Fruit fly (Drosophila melanogaster) whole organism, embryonic: ENCODE results near the gene CG3634.

ENCODE experiments used
- BEAF-32 ChIP-seq: fragments of 200-800 bp; sonication (Bioruptor generic); optimal IDR thresholded peaks from 3 replicates; lab custom pipeline; 2017; ENCODE audit warnings: missing biosample characterization, missing genetic modification characterization, mild to moderate bottlenecking, moderate library complexity, missing genetic modification reagents
- CG10979 ChIP-seq: fragments of 200-800 bp; sonication (Bioruptor generic); optimal IDR thresholded peaks from 2 replicates; lab custom pipeline; 2018; ENCODE audit warnings: missing biosample characterization, mild to moderate bottlenecking, missing genetic modification characterization, moderate library complexity
- CG12659 ChIP-seq: fragments of 200-800 bp; sonication (Bioruptor generic); optimal IDR thresholded peaks from 3 replicates; lab custom pipeline; 2017; ENCODE audit warnings: mild to moderate bottlenecking, missing biosample characterization, missing genetic modification reagents, missing genetic modification characterization
- CG12769 ChIP-seq: fragments of 200-800 bp; sonication (Bioruptor generic); optimal IDR thresholded peaks from 2 replicates; lab custom pipeline; 2019; ENCODE audit warnings: missing biosample characterization, mild to moderate bottlenecking, missing genetic modification characterization, moderate library complexity
- CG13287 ChIP-seq: fragments of 200-800 bp; sonication (Bioruptor generic); IDR thresholded peaks from 2 replicates; pipeline ENCODE4 v1.3.6; 2022; ENCODE audit warnings: missing biosample characterization, missing genetic modification characterization; ENCODE audit not compliant: partially characterized antibody
- CG13424 ChIP-seq: fragments of 200-800 bp; sonication (Bioruptor generic); optimal IDR thresholded peaks from 2 replicates; lab custom pipeline; 2019; ENCODE audit warnings: missing biosample characterization, mild to moderate bottlenecking, missing genetic modification characterization, moderate library complexity
- CG14710 ChIP-seq: fragments of 200-800 bp; sonication (Bioruptor generic); optimal IDR thresholded peaks from 3 replicates; lab custom pipeline; 2019; ENCODE audit warnings: missing biosample characterization, mild to moderate bottlenecking, missing genetic modification characterization, moderate library complexity
- CG15514 ChIP-seq: fragments of 200-800 bp; sonication (Bioruptor generic); optimal IDR thresholded peaks from 3 replicates; lab custom pipeline; 2017; ENCODE audit warnings: missing biosample characterization, missing genetic modification characterization, mild to moderate bottlenecking, moderate library complexity, missing genetic modification reagents
- CG1603 ChIP-seq: fragments of 200-800 bp; sonication (Bioruptor generic); optimal IDR thresholded peaks from 2 replicates; lab custom pipeline; 2019; ENCODE audit warnings: missing biosample characterization, mild to moderate bottlenecking, missing genetic modification characterization, moderate library complexity
- CG16779 ChIP-seq: fragments of 200-800 bp; sonication (Bioruptor generic); IDR thresholded peaks from 2 replicates; pipeline ENCODE4 v1.3.6; 2022; ENCODE audit warnings: missing biosample characterization, missing genetic modification characterization
- CG17568 ChIP-seq: fragments of 200-800 bp; sonication (Bioruptor generic); optimal IDR thresholded peaks from 2 replicates; lab custom pipeline; 2018; ENCODE audit warnings: missing biosample characterization, mild to moderate bottlenecking, missing genetic modification characterization, moderate library complexity
- CG17612 ChIP-seq: fragments of 200-800 bp; sonication (Bioruptor generic); IDR thresholded peaks from 2 replicates; pipeline ENCODE4 v1.3.6; 2022; ENCODE audit warnings: missing biosample characterization, missing genetic modification characterization
- CG2712 ChIP-seq: fragments of 200-800 bp; optimal IDR thresholded peaks from 3 replicates; lab custom pipeline; 2019; ENCODE audit warnings: missing biosample characterization, mild to moderate bottlenecking, missing genetic modification characterization, moderate library complexity
- CG3065 ChIP-seq: fragments of 200-800 bp; sonication (Bioruptor generic); optimal IDR thresholded peaks from 2 replicates; lab custom pipeline; 2016; ENCODE audit warnings: missing biosample characterization, missing genetic modification characterization
- CG3281 ChIP-seq: fragments of 200-800 bp; sonication (Bioruptor generic); optimal IDR thresholded peaks from 3 replicates; lab custom pipeline; 2017; ENCODE audit warnings: missing biosample characterization, mild to moderate bottlenecking, missing genetic modification characterization
- CG34422 ChIP-seq: fragments of 200-800 bp; sonication (Bioruptor generic); IDR thresholded peaks from 3 replicates; pipeline ENCODE4 v1.3.6; 2022; ENCODE audit warnings: missing biosample characterization, missing genetic modification characterization
- CG3995 ChIP-seq: fragments of 200-800 bp; sonication (Bioruptor generic); optimal IDR thresholded peaks from 3 replicates; lab custom pipeline; 2016; ENCODE audit warnings: missing biosample characterization, missing genetic modification characterization
- CG4617 ChIP-seq: fragments of 200-800 bp; sonication (Bioruptor generic); optimal IDR thresholded peaks from 3 replicates; lab custom pipeline; 2016; ENCODE audit warnings: missing biosample characterization, missing genetic modification characterization, borderline replicate concordance
- CG6254 ChIP-seq: fragments of 200-800 bp; sonication (Bioruptor generic); optimal IDR thresholded peaks from 3 replicates; lab custom pipeline; 2017; ENCODE audit warnings: mild to moderate bottlenecking, missing biosample characterization, missing genetic modification reagents, missing genetic modification characterization
- CG8290 ChIP-seq, 3 experiments: fragments of 200-800 bp; sonication (Bioruptor generic); optimal IDR thresholded peaks; 2 replicates each; lab custom pipeline; 2016 to 2019; ENCODE audit warnings: missing biosample characterization in 3 of 3, missing genetic modification characterization in 3 of 3, mild to moderate bottlenecking in 2 of 3, moderate library complexity in 1 of 3
- CG8924 ChIP-seq: fragments of 200-800 bp; optimal IDR thresholded peaks from 3 replicates; lab custom pipeline; 2019; ENCODE audit warnings: missing biosample characterization, mild to moderate bottlenecking, missing genetic modification characterization, moderate library complexity
- CG9727 ChIP-seq: fragments of 200-800 bp; sonication (Bioruptor generic); optimal IDR thresholded peaks from 3 replicates; lab custom pipeline; 2017; ENCODE audit warnings: missing biosample characterization, mild to moderate bottlenecking, missing genetic modification characterization
- CTCF ChIP-seq: fragments of 200-800 bp; sonication (Bioruptor generic); optimal IDR thresholded peaks from 2 replicates; lab custom pipeline; 2017; ENCODE audit warnings: missing biosample characterization, mild to moderate bottlenecking, missing genetic modification characterization, moderate library complexity
- Dll ChIP-seq: fragments of 200-800 bp; sonication (Bioruptor generic); IDR thresholded peaks from 4 replicates; pipeline ENCODE4 v1.3.6; 2022; ENCODE audit warnings: missing biosample characterization, missing genetic modification characterization; ENCODE audit not compliant: partially characterized antibody
- Ets97D ChIP-seq: fragments of 200-800 bp; sonication (Bioruptor generic); optimal IDR thresholded peaks from 3 replicates; lab custom pipeline; 2016; ENCODE audit warnings: missing biosample characterization, missing genetic modification characterization
- MBD-R2 ChIP-seq: fragments of 200-800 bp; sonication (Bioruptor generic); IDR thresholded peaks from 2 replicates; pipeline ENCODE4 v1.3.6; 2022; ENCODE audit warnings: missing biosample characterization, missing genetic modification characterization
- Nf-YB ChIP-seq: fragments of 200-800 bp; sonication (Bioruptor generic); optimal IDR thresholded peaks from 3 replicates; lab custom pipeline; 2019; ENCODE audit warnings: missing biosample characterization, mild to moderate bottlenecking, missing genetic modification characterization, moderate library complexity
- Oaz ChIP-seq: fragments of 200-800 bp; sonication (Bioruptor generic); IDR thresholded peaks from 2 replicates; pipeline ENCODE4 v1.3.6; 2022; ENCODE audit warnings: missing biosample characterization, missing genetic modification characterization
- Six4 ChIP-seq: fragments of 200-800 bp; sonication (Bioruptor generic); optimal IDR thresholded peaks from 2 replicates; lab custom pipeline; 2016; ENCODE audit warnings: missing biosample characterization, missing genetic modification characterization
- Trl ChIP-seq, 3 experiments: fragments of >200 bp in 2 of 3; fragments of 200-800 bp in 1 of 3; sonication (Bioruptor generic) in 1 of 3; optimal IDR thresholded peaks; 2 replicates in 1 of 3; 3 replicates in 2 of 3; lab custom pipeline; 2016 to 2017; ENCODE audit warnings: missing biosample characterization in 1 of 3, missing genetic modification characterization in 1 of 3
- abd-A ChIP-seq: fragments of 200-800 bp; sonication (Bioruptor generic); optimal IDR thresholded peaks from 3 replicates; lab custom pipeline; 2019; ENCODE audit warnings: missing biosample characterization, mild to moderate bottlenecking, missing genetic modification characterization, moderate library complexity
- dysf ChIP-seq: fragments of 200-800 bp; sonication (Bioruptor generic); IDR thresholded peaks from 3 replicates; pipeline ENCODE4 v1.3.6; 2022; ENCODE audit warnings: missing biosample characterization, missing genetic modification characterization
- hbn ChIP-seq: fragments of 200-800 bp; sonication (Bioruptor generic); IDR thresholded peaks from 2 replicates; pipeline ENCODE4 v1.3.6; 2022; ENCODE audit warnings: missing biosample characterization, missing genetic modification characterization; ENCODE audit not compliant: partially characterized antibody
- her ChIP-seq: fragments of 200-800 bp; sonication (Bioruptor generic); optimal IDR thresholded peaks from 2 replicates; lab custom pipeline; 2016; ENCODE audit warnings: missing biosample characterization, missing genetic modification characterization
- lab ChIP-seq: fragments of 200-800 bp; sonication (Bioruptor generic); optimal IDR thresholded peaks from 3 replicates; lab custom pipeline; 2017; ENCODE audit warnings: missing biosample characterization, missing genetic modification characterization, mild to moderate bottlenecking, moderate library complexity, missing genetic modification reagents
- mam ChIP-seq: fragments of 200-800 bp; sonication (Bioruptor generic); optimal IDR thresholded peaks from 3 replicates; lab custom pipeline; 2016; ENCODE audit warnings: missing biosample characterization, missing genetic modification characterization
- nmo ChIP-seq: fragments of 200-800 bp; sonication (Bioruptor generic); optimal IDR thresholded peaks from 2 replicates; lab custom pipeline; 2018; ENCODE audit warnings: missing biosample characterization, mild to moderate bottlenecking, missing genetic modification characterization, moderate library complexity
- oc ChIP-seq: fragments of 200-800 bp; sonication (Bioruptor generic); optimal IDR thresholded peaks from 2 replicates; lab custom pipeline; 2018; ENCODE audit warnings: missing biosample characterization, mild to moderate bottlenecking, missing genetic modification characterization, moderate library complexity
- pzg ChIP-seq: fragments of 200-800 bp; sonication (Bioruptor generic); optimal IDR thresholded peaks from 3 replicates; lab custom pipeline; 2018; ENCODE audit warnings: missing biosample characterization, mild to moderate bottlenecking, missing genetic modification characterization, moderate library complexity
- row ChIP-seq: fragments of 200-800 bp; sonication (Bioruptor generic); IDR thresholded peaks from 3 replicates; pipeline ENCODE4 v1.3.6; 2022; ENCODE audit warnings: missing biosample characterization, missing genetic modification characterization
- schlank ChIP-seq: fragments of 200-800 bp; sonication (Bioruptor generic); optimal IDR thresholded peaks from 2 replicates; lab custom pipeline; 2018; ENCODE audit warnings: missing biosample characterization, mild to moderate bottlenecking, missing genetic modification characterization
- sens ChIP-seq: fragments of 200-800 bp; sonication (Bioruptor generic); peaks from one replicate; lab custom pipeline; 2016; ENCODE audit warnings: missing biosample characterization, missing genetic modification characterization
- slou ChIP-seq: fragments of 200-800 bp; sonication (Bioruptor generic); optimal IDR thresholded peaks from 3 replicates; lab custom pipeline; 2016; ENCODE audit warnings: missing biosample characterization, missing genetic modification characterization
- slp2 ChIP-seq: fragments of 200-800 bp; sonication (Bioruptor generic); optimal IDR thresholded peaks from 2 replicates; lab custom pipeline; 2016; ENCODE audit warnings: missing biosample characterization, missing genetic modification characterization
- unc-4 ChIP-seq: fragments of 200-800 bp; sonication (Bioruptor generic); IDR thresholded peaks from 2 replicates; pipeline ENCODE4 v1.3.6; 2022; ENCODE audit warnings: missing biosample characterization, missing genetic modification characterization; ENCODE audit not compliant: partially characterized antibody
- zen ChIP-seq: fragments of 200-800 bp; sonication (Bioruptor generic); optimal IDR thresholded peaks from 3 replicates; lab custom pipeline; 2018; ENCODE audit warnings: missing biosample characterization, mild to moderate bottlenecking, missing genetic modification characterization, moderate library complexity

The CG3634 gene

DNA sequence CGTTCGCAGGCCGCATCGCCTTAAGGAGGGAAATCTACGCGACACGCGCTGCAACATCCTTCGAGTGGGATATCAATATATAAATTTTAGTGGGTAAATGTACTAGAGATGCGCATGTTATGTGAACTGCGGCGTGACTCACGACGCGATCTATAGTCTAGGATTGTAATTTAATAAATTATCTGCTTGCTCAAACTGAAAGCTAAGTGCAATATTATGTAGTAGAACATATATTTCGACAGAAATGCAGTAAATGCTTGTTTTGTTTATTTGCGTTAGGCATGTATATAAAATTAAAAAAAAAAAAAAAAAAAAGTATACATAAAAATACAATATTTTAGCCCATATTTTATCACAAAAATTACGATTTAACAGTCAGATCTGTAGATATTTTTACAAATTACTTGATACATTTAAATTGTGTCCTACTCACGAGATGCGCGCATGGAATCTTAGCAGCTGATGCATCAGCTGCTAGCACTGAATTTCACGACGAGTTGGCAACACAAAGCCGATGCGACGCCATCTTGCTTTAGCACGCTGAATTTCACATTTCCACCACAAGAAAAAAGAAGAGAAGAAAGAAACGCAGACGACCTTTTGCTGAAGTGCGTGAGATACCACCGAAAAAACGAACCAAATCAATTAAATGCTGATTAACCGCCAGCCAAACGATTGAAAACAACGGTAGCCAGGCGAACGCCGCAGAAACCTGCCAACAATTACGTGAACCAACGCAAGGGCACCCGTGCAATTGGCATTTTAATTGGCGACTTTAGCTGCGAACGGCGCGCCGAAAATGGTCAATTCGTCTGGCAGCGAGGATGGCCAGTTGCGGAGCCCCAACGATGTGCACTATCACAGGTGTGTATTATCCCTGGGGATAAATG, 37.8 kb downstream of the CG3634 start, which contains the start of the genes CG4042 and Pitslre (continued):
- TF ChIP-seq slou (GFP tag; lab: Kevin White, UChicago) (peak; percentile 30), Oaz (GFP tag; lab: Robert Waterston, UW) (no peak), CG3065 (no peak), CG16779 (GFP tag; lab: Robert Waterston, UW) (no peak), abd-A (no peak), oc (no peak), CG9727 (GFP tag; lab: Kevin White, UChicago) (no peak), Six4 (GFP tag; lab: Kevin White, UChicago) (peak; percentile 18), mam (peak; percentile 53), her (no peak), schlank (no peak), sens (peak; percentile 90), dysf (GFP tag; lab: Robert Waterston, UW) (peak; percentile 36; the same call in 1 of the 3 replicates)
- TF ChIP-seq, all 482 proteins: peak for 169

DNA sequence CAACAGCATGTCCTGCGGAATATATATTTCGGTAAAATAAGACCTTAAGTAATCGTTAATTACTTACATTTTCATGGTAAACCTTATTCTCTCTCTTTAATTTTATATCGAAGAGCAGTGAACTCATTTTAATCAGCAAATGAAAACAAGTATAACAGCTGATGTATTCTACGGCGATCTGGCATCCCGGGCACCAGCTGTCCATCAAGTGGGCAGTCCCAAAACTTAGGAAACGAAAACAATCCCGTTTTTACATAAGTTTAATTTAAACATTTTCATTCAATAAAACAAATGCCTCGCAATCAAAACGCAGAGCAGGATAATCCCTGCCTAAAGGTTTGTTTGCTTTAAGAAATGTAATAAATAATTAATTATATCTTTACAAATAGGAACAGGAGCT, 39.7 kb downstream of the CG3634 start, which contains the start of the genes CG4074 and CG4186:
Gene CG4074, minus strand, starts transcription at position 151 of the 400 bp plus-strand sequence.
Gene CG4186, plus strand, starts transcription at position 237 of the 400 bp plus-strand sequence.
- peak in 1 of 2 experiments; percentile 9 for TF ChIP-seq Trl (optimal IDR thresholded peaks at IDR 0.05; lab: Kevin White, UChicago)
- no peak for TF ChIP-seq Trl (GFP tag; optimal IDR thresholded peaks at IDR 0.05; lab: Kevin White, UChicago)
- peak; percentile 51 for TF ChIP-seq CG12769 (tag; lab: Kevin White, UChicago)
- no peak for TF ChIP-seq sens
- peak; percentile 8 for TF ChIP-seq nmo
- TF ChIP-seq CG10979 (tag; lab: Kevin White, UChicago): peak; percentile 4
- peak; percentile 35 for TF ChIP-seq CG17568 (GFP tag; lab: Kevin White, UChicago)
- TF ChIP-seq CG15514 (GFP tag; lab: Kevin White, UChicago): peak; percentile 31
- TF ChIP-seq mam: no peak
- TF ChIP-seq lab: no peak
- TF ChIP-seq CG14710: peak; percentile 27
- peak; percentile 37 for TF ChIP-seq BEAF-32 (GFP tag; lab: Kevin White, UChicago)
- TF ChIP-seq CG12659 (GFP tag; lab: Kevin White, UChicago): peak; percentile 43
- TF ChIP-seq zen (tag; lab: Kevin White, UChicago): peak; percentile 17
- TF ChIP-seq CG2712 (tag; lab: Kevin White, UChicago): peak; percentile 13
- TF ChIP-seq CG6254 (GFP tag; lab: Kevin White, UChicago): peak; percentile 9
- no peak for TF ChIP-seq slp2 (GFP tag; lab: Kevin White, UChicago)
- no peak for TF ChIP-seq CG3995
- peak; percentile 14 for TF ChIP-seq CTCF (GFP tag; lab: Kevin White, UChicago)
- TF ChIP-seq CG3281 (GFP tag; lab: Kevin White, UChicago): peak; percentile 28
- TF ChIP-seq CG8290 (GFP tag; optimal IDR thresholded peaks at IDR 0.05; lab: Kevin White, UChicago): peak; percentile 11
- no peak for TF ChIP-seq CG8290 (tag; optimal IDR thresholded peaks at IDR 0.05; lab: Kevin White, UChicago)
- TF ChIP-seq CG13287 (GFP tag; lab: Robert Waterston, UW): peak; percentile 62
- peak; percentile 5 for TF ChIP-seq CG13424
- TF ChIP-seq row (GFP tag; lab: Robert Waterston, UW): peak; percentile 32; the same call in 1 of the 3 replicates
- TF ChIP-seq CG34422 (GFP tag; lab: Robert Waterston, UW): peak; percentile 25; the same call in 1 of the 3 replicates
- no peak for TF ChIP-seq CG17612 (GFP tag; lab: Robert Waterston, UW)
- peak; percentile 52 for TF ChIP-seq Nf-YB (GFP tag; lab: Kevin White, UChicago)
- peak; percentile 45; the same call in 1 of the 2 replicates for TF ChIP-seq hbn (GFP tag; lab: Robert Waterston, UW)
- peak; percentile 62 for TF ChIP-seq CG1603 (tag; lab: Kevin White, UChicago)
- peak; percentile 4 for TF ChIP-seq CG8924
- TF ChIP-seq MBD-R2 (GFP tag; lab: Robert Waterston, UW): peak; percentile 96
- TF ChIP-seq CG4617: peak; percentile 37
- TF ChIP-seq Ets97D (GFP tag; lab: Kevin White, UChicago): peak; percentile 68
- 0 out of 2 replicates have a peak, but pooled peaks have one; percentile 27 for TF ChIP-seq unc-4 (GFP tag; lab: Robert Waterston, UW)
- TF ChIP-seq Dll (GFP tag; lab: Robert Waterston, UW): peak; percentile 13; the same call in 1 of the 4 replicates
- peak; percentile 65 for TF ChIP-seq pzg (GFP tag; lab: Kevin White, UChicago)
